Fruit fly (Drosophila melanogaster) whole organism, prepupa: ENCODE results near the gene CG14543.

ENCODE experiments used
- Blimp-1 ChIP-seq: fragments of 200-800 bp; sonication (Bioruptor generic); optimal IDR thresholded peaks from 3 replicates; lab custom pipeline; 2017; ENCODE audit warnings: missing biosample characterization, missing genetic modification characterization, mild to moderate bottlenecking, moderate library complexity, missing genetic modification reagents
- CG10631 ChIP-seq: fragments of 200-800 bp; sonication (Bioruptor generic); optimal IDR thresholded peaks from 2 replicates; lab custom pipeline; 2016; ENCODE audit warnings: missing biosample characterization, missing genetic modification characterization
- CG10669 ChIP-seq: fragments of 200-800 bp; sonication (Bioruptor generic); optimal IDR thresholded peaks from 3 replicates; lab custom pipeline; 2018; ENCODE audit warnings: missing biosample characterization, mild to moderate bottlenecking, missing genetic modification characterization, moderate library complexity
- CG11294 ChIP-seq: fragments of 200-800 bp; sonication (Bioruptor generic); IDR thresholded peaks from 2 replicates; pipeline ENCODE4 v1.3.6; 2022; ENCODE audit warnings: missing biosample characterization, missing genetic modification characterization
- CG11762 ChIP-seq: fragments of 200-800 bp; sonication (Bioruptor generic); optimal IDR thresholded peaks from 3 replicates; lab custom pipeline; 2016; ENCODE audit warnings: missing biosample characterization, missing genetic modification characterization; ENCODE audit not compliant: insufficient read depth
- CG11902 ChIP-seq: fragments of 200-800 bp; sonication (Bioruptor generic); optimal IDR thresholded peaks from 3 replicates; lab custom pipeline; 2016; ENCODE audit warnings: missing biosample characterization, missing genetic modification characterization
- CG1621 ChIP-seq: fragments of 200-800 bp; sonication (Bioruptor generic); optimal IDR thresholded peaks from 3 replicates; lab custom pipeline; 2018; ENCODE audit warnings: missing biosample characterization, mild to moderate bottlenecking, missing genetic modification characterization
- CG3032 ChIP-seq: fragments of 200-800 bp; optimal IDR thresholded peaks from 2 replicates; lab custom pipeline; 2019; ENCODE audit warnings: missing biosample characterization, mild to moderate bottlenecking, missing genetic modification characterization, moderate library complexity
- CG34406 ChIP-seq: fragments of 200-800 bp; sonication (Bioruptor generic); optimal IDR thresholded peaks from 3 replicates; lab custom pipeline; 2016; ENCODE audit warnings: missing biosample characterization, missing genetic modification characterization
- CG3919 ChIP-seq: fragments of 200-800 bp; sonication (Bioruptor generic); optimal IDR thresholded peaks from 3 replicates; lab custom pipeline; 2016; ENCODE audit warnings: missing biosample characterization, missing genetic modification characterization
- CG4318 ChIP-seq: fragments of 200-800 bp; sonication (Bioruptor generic); optimal IDR thresholded peaks from 3 replicates; lab custom pipeline; 2017; ENCODE audit warnings: missing biosample characterization, mild to moderate bottlenecking, missing genetic modification characterization
- CG6163 ChIP-seq: fragments of 200-800 bp; sonication (Bioruptor generic); IDR thresholded peaks from 3 replicates; pipeline ENCODE4 v1.3.6; 2022; ENCODE audit warnings: missing biosample characterization, missing genetic modification characterization
- CG6276 ChIP-seq: fragments of 200-800 bp; sonication (Bioruptor generic); optimal IDR thresholded peaks from 2 replicates; lab custom pipeline; 2017; ENCODE audit warnings: missing biosample characterization, mild to moderate bottlenecking, missing genetic modification characterization
- CG6792 ChIP-seq: fragments of 200-800 bp; sonication (Bioruptor generic); optimal IDR thresholded peaks from 3 replicates; lab custom pipeline; 2016; ENCODE audit warnings: missing biosample characterization, missing genetic modification characterization
- CG6808 ChIP-seq: fragments of 200-800 bp; sonication (Bioruptor generic); optimal IDR thresholded peaks from 3 replicates; lab custom pipeline; 2017; ENCODE audit warnings: missing biosample characterization, missing genetic modification characterization, mild to moderate bottlenecking, moderate library complexity, missing genetic modification reagents
- CG6854 ChIP-seq: fragments of 200-800 bp; sonication (Bioruptor generic); optimal IDR thresholded peaks from 2 replicates; lab custom pipeline; 2017; ENCODE audit warnings: missing biosample characterization, mild to moderate bottlenecking, missing genetic modification characterization
- CG7368 ChIP-seq: fragments of 200-800 bp; sonication (Bioruptor generic); optimal IDR thresholded peaks from 3 replicates; lab custom pipeline; 2016; ENCODE audit warnings: missing biosample characterization, missing genetic modification characterization
- CG8119 ChIP-seq: fragments of 200-800 bp; sonication (Bioruptor generic); IDR thresholded peaks from 3 replicates; pipeline ENCODE4 v1.3.6; 2022; ENCODE audit warnings: missing biosample characterization, missing genetic modification characterization
- CG8319 ChIP-seq: fragments of 200-800 bp; sonication (Bioruptor generic); optimal IDR thresholded peaks from 3 replicates; lab custom pipeline; 2016; ENCODE audit warnings: missing biosample characterization, missing genetic modification characterization
- CG8632 ChIP-seq: fragments of 200-800 bp; sonication (Bioruptor generic); optimal IDR thresholded peaks from 3 replicates; lab custom pipeline; 2016; ENCODE audit warnings: missing biosample characterization, missing genetic modification characterization
- CG9139 ChIP-seq: fragments of 200-800 bp; sonication (Bioruptor generic); optimal IDR thresholded peaks from 3 replicates; lab custom pipeline; 2017; ENCODE audit warnings: missing biosample characterization, mild to moderate bottlenecking, missing genetic modification characterization
- Eip75B ChIP-seq: fragments of 200-800 bp; sonication (Bioruptor generic); optimal IDR thresholded peaks from 3 replicates; lab custom pipeline; 2016; ENCODE audit warnings: missing biosample characterization, missing genetic modification characterization
- Eip78C ChIP-seq: fragments of 200-800 bp; sonication (Bioruptor generic); peaks from one replicate; lab custom pipeline; 2016; ENCODE audit warnings: missing biosample characterization, missing genetic modification characterization
- Eip93F ChIP-seq: fragments of 200-800 bp; sonication (Bioruptor generic); optimal IDR thresholded peaks from 2 replicates; lab custom pipeline; 2016; ENCODE audit warnings: missing biosample characterization, mild to moderate bottlenecking, missing genetic modification characterization
- Ets96B ChIP-seq: fragments of 200-800 bp; optimal IDR thresholded peaks from 2 replicates; lab custom pipeline; 2019; ENCODE audit warnings: missing biosample characterization, mild to moderate bottlenecking, missing genetic modification characterization, moderate library complexity
- Hr38 ChIP-seq: sonication (Bioruptor generic); optimal IDR thresholded peaks from 2 replicates; lab custom pipeline; 2016; ENCODE audit warnings: missing biosample characterization, missing genetic modification characterization
- Hr39 ChIP-seq: fragments of 200-800 bp; sonication (Bioruptor generic); optimal IDR thresholded peaks from 2 replicates; lab custom pipeline; 2016; ENCODE audit warnings: missing biosample characterization, missing genetic modification characterization
- Lpt ChIP-seq: fragments of 200-800 bp; sonication (Bioruptor generic); optimal IDR thresholded peaks from 3 replicates; lab custom pipeline; 2016; ENCODE audit warnings: missing biosample characterization, missing genetic modification characterization
- Met ChIP-seq: fragments of 200-800 bp; sonication (Bioruptor generic); optimal IDR thresholded peaks from 3 replicates; lab custom pipeline; 2016; ENCODE audit warnings: missing biosample characterization, missing genetic modification characterization
- OdsH ChIP-seq: fragments of 200-800 bp; sonication (Bioruptor generic); optimal IDR thresholded peaks from 3 replicates; lab custom pipeline; 2016; ENCODE audit warnings: missing biosample characterization, missing genetic modification characterization
- Smox ChIP-seq: fragments of 200-800 bp; sonication (Bioruptor generic); optimal IDR thresholded peaks from 3 replicates; lab custom pipeline; 2016; ENCODE audit warnings: missing biosample characterization, missing genetic modification characterization
- Sox102F ChIP-seq: fragments of 200-800 bp; sonication (Bioruptor generic); optimal IDR thresholded peaks from 2 replicates; lab custom pipeline; 2016; ENCODE audit warnings: missing biosample characterization, mild to moderate bottlenecking, missing genetic modification characterization
- Sox14 ChIP-seq: fragments of 200-800 bp; sonication (Bioruptor generic); optimal IDR thresholded peaks from 3 replicates; lab custom pipeline; 2016; ENCODE audit warnings: missing biosample characterization, missing genetic modification characterization
- acj6 ChIP-seq: fragments of 200-800 bp; sonication (Bioruptor generic); optimal IDR thresholded peaks from 3 replicates; lab custom pipeline; 2016; ENCODE audit warnings: missing biosample characterization, missing genetic modification characterization
- cyc ChIP-seq: fragments of 200-800 bp; sonication (Bioruptor generic); optimal IDR thresholded peaks from 3 replicates; lab custom pipeline; 2016; ENCODE audit warnings: missing biosample characterization, missing genetic modification characterization
- dac ChIP-seq: fragments of 200-800 bp; sonication (Bioruptor generic); optimal IDR thresholded peaks from 2 replicates; lab custom pipeline; 2017; ENCODE audit warnings: missing biosample characterization, mild to moderate bottlenecking, missing genetic modification characterization
- dsx ChIP-seq: fragments of 200-800 bp; optimal IDR thresholded peaks from 3 replicates; lab custom pipeline; 2019; ENCODE audit warnings: missing biosample characterization, mild to moderate bottlenecking, missing genetic modification characterization, moderate library complexity; ENCODE audit not compliant: poor library complexity, severe bottlenecking
- eg ChIP-seq: fragments of 200-800 bp; sonication (Bioruptor generic); IDR thresholded peaks from 3 replicates; pipeline ENCODE4 v1.3.6; 2022; ENCODE audit warnings: missing biosample characterization, missing genetic modification characterization
- esn ChIP-seq: fragments of 200-800 bp; sonication (Bioruptor generic); optimal IDR thresholded peaks from 2 replicates; lab custom pipeline; 2016; ENCODE audit warnings: missing biosample characterization, mild to moderate bottlenecking, missing genetic modification characterization, moderate library complexity
- fd59A ChIP-seq: fragments of 200-800 bp; sonication (Bioruptor generic); optimal IDR thresholded peaks from 2 replicates; lab custom pipeline; 2017; ENCODE audit warnings: missing biosample characterization, mild to moderate bottlenecking, missing genetic modification characterization, missing genetic modification reagents
- net ChIP-seq: fragments of 200-800 bp; sonication (Bioruptor generic); optimal IDR thresholded peaks from 3 replicates; lab custom pipeline; 2016; ENCODE audit warnings: missing biosample characterization, missing genetic modification characterization
- pdm3 ChIP-seq: fragments of 200-800 bp; sonication (Bioruptor generic); optimal IDR thresholded peaks from 3 replicates; lab custom pipeline; 2016; ENCODE audit warnings: missing biosample characterization, missing genetic modification characterization
- salr ChIP-seq, 2 experiments: fragments of 200-800 bp; sonication (Bioruptor generic); optimal IDR thresholded peaks; 3 replicates each; lab custom pipeline; 2016 to 2018; ENCODE audit warnings: missing biosample characterization in 2 of 2, missing genetic modification characterization in 2 of 2, mild to moderate bottlenecking in 1 of 2
- ss ChIP-seq, 2 experiments: fragments of 200-800 bp; sonication (Bioruptor generic); optimal IDR thresholded peaks; 2 replicates in 1 of 2; 3 replicates in 1 of 2; lab custom pipeline; 2017 to 2018; ENCODE audit warnings: mild to moderate bottlenecking in 2 of 2, missing biosample characterization in 2 of 2, missing genetic modification characterization in 2 of 2, moderate library complexity in 1 of 2

The CG14543 gene

DNA sequence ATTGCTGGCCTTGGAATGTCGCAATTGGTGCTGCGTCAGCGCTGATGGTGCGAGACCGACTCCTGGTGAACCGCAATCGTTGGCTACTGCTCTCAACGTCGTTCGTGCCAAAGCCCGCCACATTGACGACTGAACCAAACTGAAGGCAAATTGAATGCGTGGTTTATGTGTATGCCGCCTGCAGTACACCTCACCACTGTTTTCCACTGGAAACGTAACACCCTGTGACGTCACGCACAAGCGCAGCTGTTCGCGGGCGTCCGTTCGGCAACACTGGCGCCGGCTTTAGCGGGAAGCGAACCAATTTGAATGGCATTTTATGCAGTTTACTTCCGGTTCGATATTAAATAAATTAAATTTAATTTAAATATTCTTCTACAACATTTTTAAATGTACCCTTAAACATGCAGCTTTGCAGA is 1.2 kb upstream of the CG14543 start, which contains the start of gene Cmpk (continued):
- peak; percentile 63 for TF ChIP-seq OdsH (GFP tag; lab: Kevin White, UChicago)
- peak; percentile 19 for TF ChIP-seq CG10631 (GFP tag; lab: Kevin White, UChicago)
- no peak for TF ChIP-seq CG6276 (GFP tag; lab: Kevin White, UChicago)
- peak; percentile 22 for TF ChIP-seq CG3032 (tag; lab: Kevin White, UChicago)
- peak; percentile 93 for TF ChIP-seq CG6854 (GFP tag; lab: Kevin White, UChicago)
- TF ChIP-seq CG6163 (GFP tag; lab: Robert Waterston, UW): peak; percentile 81
- TF ChIP-seq Sox102F (GFP tag; lab: Kevin White, UChicago): no peak
- no peak for TF ChIP-seq fd59A (GFP tag; lab: Kevin White, UChicago)
- peak; percentile 1 for TF ChIP-seq Ets96B (tag; lab: Kevin White, UChicago)
- TF ChIP-seq dsx: peak; percentile 35
- TF ChIP-seq CG11902 (GFP tag; lab: Kevin White, UChicago): no peak
- TF ChIP-seq CG6808 (GFP tag; lab: Kevin White, UChicago): no peak
- TF ChIP-seq CG1621 (tag; lab: Kevin White, UChicago): peak; percentile 46
- TF ChIP-seq Hr39 (GFP tag; lab: Kevin White, UChicago): peak; percentile 22
- TF ChIP-seq acj6 (GFP tag; lab: Kevin White, UChicago): peak; percentile 59
- TF ChIP-seq Eip93F (GFP tag; lab: Kevin White, UChicago): no peak

dm6 chr3R:26058066-26058465 is 1.6 kb downstream of the CG14543 start, which contains the start of the genes PIG-P and Tcs6:
TSS of gene PIG-P (minus strand) at chr3R:26058223.
TSS of gene Tcs6 (minus strand) at chr3R:26058223.
- TF ChIP-seq Sox14 (GFP tag; lab: Kevin White, UChicago): no peak
- TF ChIP-seq CG3032 (tag; lab: Kevin White, UChicago): no peak
- peak; percentile 2 for TF ChIP-seq Eip78C (GFP tag; lab: Kevin White, UChicago)
- TF ChIP-seq CG8632 (GFP tag; lab: Kevin White, UChicago): no peak

DNA sequence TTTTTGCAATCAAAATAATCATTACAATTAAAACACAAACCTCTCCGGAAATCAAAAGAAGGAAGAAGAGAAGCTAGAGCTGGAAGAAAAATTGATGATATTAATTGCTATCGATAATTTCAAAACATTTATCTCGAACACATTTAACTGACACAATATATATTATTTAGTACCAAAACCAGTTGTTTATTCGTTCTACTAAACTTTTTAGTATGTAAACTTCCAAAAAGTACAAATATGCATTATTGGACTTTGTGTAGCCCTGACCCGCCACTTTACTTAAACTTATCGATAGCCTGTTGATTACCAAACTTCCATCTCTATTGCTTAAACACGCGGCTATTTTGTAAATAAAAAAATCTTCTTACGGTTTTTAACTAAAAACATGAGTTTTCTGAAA is 2.8 kb downstream of the CG14543 start, which contains the start of the genes RpL34a and Trmt61:
Gene RpL34a (minus strand): TSS at position 73 of the 400 bp plus-strand sequence.
Gene Trmt61 (plus strand): TSS at position 302 of the 400 bp plus-strand sequence.
- no peak for TF ChIP-seq Lpt (GFP tag; lab: Kevin White, UChicago)
- no peak for TF ChIP-seq CG4318 (GFP tag; lab: Kevin White, UChicago)
- TF ChIP-seq CG6808 (GFP tag; lab: Kevin White, UChicago): peak; percentile 80
- peak; percentile 96 for TF ChIP-seq Eip78C (GFP tag; lab: Kevin White, UChicago)
- peak; percentile 64 for TF ChIP-seq Ets96B (tag; lab: Kevin White, UChicago)
- TF ChIP-seq CG3919 (GFP tag; lab: Kevin White, UChicago): peak; percentile 80
- peak; percentile 68 for TF ChIP-seq acj6 (GFP tag; lab: Kevin White, UChicago)
- TF ChIP-seq salr (GFP tag; optimal IDR thresholded peaks at IDR 0.05; lab: Kevin White, UChicago): peak; percentile 36 to 56
- TF ChIP-seq CG34406 (GFP tag; lab: Kevin White, UChicago): peak; percentile 77
- TF ChIP-seq Blimp-1 (GFP tag; lab: Kevin White, UChicago): peak; percentile 74
- TF ChIP-seq pdm3 (GFP tag; lab: Kevin White, UChicago): peak; percentile 79
- TF ChIP-seq Smox: peak; percentile 78
- peak; percentile 87 for TF ChIP-seq Eip75B (GFP tag; lab: Kevin White, UChicago)
- peak; percentile 90 for TF ChIP-seq CG6854 (GFP tag; lab: Kevin White, UChicago)
- TF ChIP-seq esn (GFP tag; lab: Kevin White, UChicago): peak; percentile 87
- TF ChIP-seq cyc (GFP tag; lab: Kevin White, UChicago): peak; percentile 72
- TF ChIP-seq CG7368: peak; percentile 62
- peak; percentile 73 for TF ChIP-seq CG11762 (GFP tag; lab: Kevin White, UChicago)
- TF ChIP-seq Met (GFP tag; lab: Kevin White, UChicago): peak; percentile 82
- TF ChIP-seq CG8119 (GFP tag; lab: Robert Waterston, UW): peak; percentile 29; the same call in 1 of the 3 replicates
- TF ChIP-seq CG8319 (GFP tag; lab: Kevin White, UChicago): peak; percentile 58
- no peak for TF ChIP-seq CG11294 (GFP tag; lab: Robert Waterston, UW)
- TF ChIP-seq CG6163 (GFP tag; lab: Robert Waterston, UW): peak; percentile 66
- TF ChIP-seq net (GFP tag; lab: Kevin White, UChicago): peak; percentile 59
- TF ChIP-seq dsx: peak; percentile 61
- peak; percentile 66 for TF ChIP-seq CG8632 (GFP tag; lab: Kevin White, UChicago)
- TF ChIP-seq CG11902 (GFP tag; lab: Kevin White, UChicago): peak; percentile 41
- TF ChIP-seq CG6792 (GFP tag; lab: Kevin White, UChicago): peak; percentile 75
- peak; percentile 56 for TF ChIP-seq Sox14 (GFP tag; lab: Kevin White, UChicago)
- no peak for TF ChIP-seq dac (GFP tag; lab: Kevin White, UChicago)
- TF ChIP-seq fd59A (GFP tag; lab: Kevin White, UChicago): peak; percentile 42
- peak; percentile 60 for TF ChIP-seq Hr39 (GFP tag; lab: Kevin White, UChicago)
- peak; percentile 67 for TF ChIP-seq eg (GFP tag; lab: Robert Waterston, UW)
- no peak for TF ChIP-seq Hr38 (GFP tag; lab: Kevin White, UChicago)
- TF ChIP-seq ss (GFP tag; optimal IDR thresholded peaks at IDR 0.05; lab: Kevin White, UChicago): peak; percentile 75 to 89
- TF ChIP-seq CG9139: peak; percentile 79
- TF ChIP-seq CG6276 (GFP tag; lab: Kevin White, UChicago): no peak
- peak; percentile 76 for TF ChIP-seq CG10669 (GFP tag; lab: Kevin White, UChicago)
